Fruit fly (Drosophila melanogaster) S2 (cell line): ENCODE results near the gene CG13310.

Experiments
- CG8478 ChIP-seq: fragments of >200 bp; optimal IDR thresholded peaks from 2 replicates; lab custom pipeline; 2018
- CTCF ChIP-seq, 2 experiments: fragments of >200 bp; optimal IDR thresholded peaks; 2 replicates each; lab custom pipeline; 2018

- no peak for TF ChIP-seq CTCF (optimal IDR thresholded peaks at IDR 0.05; lab: Kevin White, UChicago)
- TF ChIP-seq CG8478 (lab: Kevin White, UChicago), result no peak
Observed at dm6 chr3L:8763037-8763454, 37.3 kb downstream of the CG13310 start.
